Worm (Caenorhabditis elegans) whole organism, mixed stage, embryonic: ENCODE measurements around the gene F41B4.1.

Experiments
- bed-3 ChIP-seq: fragments of 200-800 bp; sonication (Bioruptor generic); optimal IDR thresholded peaks from 3 replicates; lab custom pipeline; 2018; ENCODE audit warnings: mild to moderate bottlenecking, missing genetic modification characterization, moderate library complexity, missing compliant biosample characterization
- ceh-43 ChIP-seq: fragments of 200-800 bp; sonication (Bioruptor generic); optimal IDR thresholded peaks from 2 replicates; lab custom pipeline; 2018; ENCODE audit warnings: mild to moderate bottlenecking, missing genetic modification characterization, moderate library complexity, missing compliant biosample characterization
- elt-1 ChIP-seq: sonication (generic microtip); optimal IDR thresholded peaks from 2 replicates; lab custom pipeline; 2017; ENCODE audit warnings: missing genetic modification characterization, mild to moderate bottlenecking, missing compliant biosample characterization, antibody characterized with exemption, moderate library complexity, borderline replicate concordance; ENCODE audit not compliant: insufficient read depth
- ham-2 ChIP-seq: fragments of 200-800 bp; sonication (Bioruptor generic); optimal IDR thresholded peaks from 2 replicates; lab custom pipeline; 2018; ENCODE audit warnings: mild to moderate bottlenecking, missing genetic modification characterization, missing compliant biosample characterization
- mep-1 ChIP-seq: fragments of 150-350 bp; optimal IDR thresholded peaks from 2 replicates; lab custom pipeline; 2017; ENCODE audit warnings: missing biosample characterization, missing genetic modification reagents, missing genetic modification characterization, inconsistent platforms
- nhr-237 ChIP-seq: fragments of 150-350 bp; optimal IDR thresholded peaks from 2 replicates; lab custom pipeline; 2014; ENCODE audit warnings: missing biosample characterization, missing genetic modification characterization
- nhr-28 ChIP-seq: fragments of 150-350 bp; optimal IDR thresholded peaks from 2 replicates; lab custom pipeline; 2014; ENCODE audit warnings: missing biosample characterization, missing genetic modification characterization
- sem-2 ChIP-seq: fragments of 200-800 bp; sonication (Bioruptor generic); optimal IDR thresholded peaks from 2 replicates; lab custom pipeline; 2018; ENCODE audit warnings: mild to moderate bottlenecking, missing genetic modification characterization, missing compliant biosample characterization
- snpc-4 ChIP-seq: fragments of 150-350 bp; optimal IDR thresholded peaks from 2 replicates; lab custom pipeline; 2014; ENCODE audit warnings: missing biosample characterization, missing genetic modification characterization
- tbx-8 ChIP-seq: fragments of 200-800 bp; sonication (Bioruptor generic); optimal IDR thresholded peaks from 2 replicates; lab custom pipeline; 2018; ENCODE audit warnings: mild to moderate bottlenecking, missing genetic modification characterization, moderate library complexity, missing compliant biosample characterization
- unc-62 ChIP-seq: fragments of 150-350 bp; optimal IDR thresholded peaks from 2 replicates; lab custom pipeline; 2014; ENCODE audit warnings: missing biosample characterization, missing genetic modification reagents, missing genetic modification characterization
- zip-8 ChIP-seq: fragments of 150-350 bp; optimal IDR thresholded peaks from 2 replicates; lab custom pipeline; 2014; ENCODE audit warnings: missing biosample characterization, missing genetic modification characterization
- ztf-11 ChIP-seq: fragments of 150-350 bp; optimal IDR thresholded peaks from 2 replicates; lab custom pipeline; 2014; ENCODE audit warnings: missing biosample characterization, missing genetic modification characterization

ce11 chrX:6818036-6818488, 7.6 kb downstream of the F41B4.1 start, which contains the start of gene dhs-28:
- TF ChIP-seq ham-2 (GFP tag; lab: Kevin White, UChicago) (no peak), nhr-237 (tag; lab: Kevin White, UChicago) (no peak), tbx-8 (GFP tag; lab: Kevin White, UChicago) (no peak), unc-62 (GFP tag; lab: Kevin White, UChicago) (no peak), zip-8 (tag; lab: Kevin White, UChicago) (no peak), ztf-11 (tag; lab: Kevin White, UChicago) (no peak), mep-1 (no peak), bed-3 (no peak), ceh-43 (GFP tag; lab: Kevin White, UChicago) (no peak), nhr-28 (tag; lab: Kevin White, UChicago) (no peak), elt-1 (no peak), snpc-4 (tag; lab: Kevin White, UChicago) (no peak), sem-2 (GFP tag; lab: Kevin White, UChicago) (no peak)
